Worm (Caenorhabditis elegans): ENCODE data around the gene sru-8.

- no peak for TF ChIP-seq pag-3 (tag; optimal IDR thresholded peaks at IDR 0.05; ENCODE audit: borderline replicate concordance, insufficient read depth)
- no peak for TF ChIP-seq skn-1 (tag; optimal IDR thresholded peaks at IDR 0.05)
- no peak for TF ChIP-seq lin-35 (GFP tag; optimal IDR thresholded peaks at IDR 0.05)
- TF ChIP-seq zag-1 (tag; optimal IDR thresholded peaks at IDR 0.05): no peak
- no peak for TF ChIP-seq lin-15B (tag; optimal IDR thresholded peaks at IDR 0.05)
- no peak for TF ChIP-seq nhr-237 (tag; optimal IDR thresholded peaks at IDR 0.05)
- no peak for TF ChIP-seq lin-14 (GFP tag; optimal IDR thresholded peaks at IDR 0.05)
- no peak for TF ChIP-seq lin-39 (tag; optimal IDR thresholded peaks at IDR 0.05)
These were observed 13.3 kb downstream of the sru-8 start for ce11 chrV:9856978-9857377.
